Fruit fly (Drosophila melanogaster) whole organism, embryonic: ENCODE results near the gene CG5079.

ENCODE experiments used
- CG10209 ChIP-seq: fragments of 200-800 bp; sonication (Bioruptor generic); optimal IDR thresholded peaks from 3 replicates; lab custom pipeline; 2017; ENCODE audit warnings: missing biosample characterization, mild to moderate bottlenecking, missing genetic modification characterization, missing genetic modification reagents
- CG10543 ChIP-seq: fragments of 200-800 bp; sonication (Bioruptor generic); optimal IDR thresholded peaks from 3 replicates; lab custom pipeline; 2017; ENCODE audit warnings: missing biosample characterization, mild to moderate bottlenecking, missing genetic modification characterization, moderate library complexity
- CG12104 ChIP-seq: fragments of 200-800 bp; sonication (Bioruptor generic); optimal IDR thresholded peaks from 3 replicates; lab custom pipeline; 2016; ENCODE audit warnings: missing biosample characterization, missing genetic modification characterization
- CG12155 ChIP-seq: fragments of 200-800 bp; sonication (Bioruptor generic); optimal IDR thresholded peaks from 3 replicates; lab custom pipeline; 2016; ENCODE audit warnings: missing biosample characterization, missing genetic modification characterization
- CG13123 ChIP-seq: fragments of 200-800 bp; sonication (Bioruptor generic); optimal IDR thresholded peaks from 2 replicates; lab custom pipeline; 2016; ENCODE audit warnings: missing biosample characterization, missing genetic modification characterization
- CG15514 ChIP-seq: fragments of 200-800 bp; sonication (Bioruptor generic); optimal IDR thresholded peaks from 3 replicates; lab custom pipeline; 2017; ENCODE audit warnings: missing biosample characterization, missing genetic modification characterization, mild to moderate bottlenecking, moderate library complexity, missing genetic modification reagents
- CG15601 ChIP-seq: fragments of 200-800 bp; sonication (Bioruptor generic); optimal IDR thresholded peaks from 3 replicates; lab custom pipeline; 2019; ENCODE audit warnings: missing biosample characterization, mild to moderate bottlenecking, missing genetic modification characterization, moderate library complexity
- CG16779 ChIP-seq: fragments of 200-800 bp; sonication (Bioruptor generic); IDR thresholded peaks from 2 replicates; pipeline ENCODE4 v1.3.6; 2022; ENCODE audit warnings: missing biosample characterization, missing genetic modification characterization
- CG16813 ChIP-seq: fragments of 200-800 bp; sonication (Bioruptor generic); IDR thresholded peaks from 3 replicates; pipeline ENCODE4 v1.3.6; 2022; ENCODE audit warnings: missing biosample characterization, missing genetic modification characterization; ENCODE audit not compliant: partially characterized antibody
- CG17612 ChIP-seq: fragments of 200-800 bp; sonication (Bioruptor generic); IDR thresholded peaks from 2 replicates; pipeline ENCODE4 v1.3.6; 2022; ENCODE audit warnings: missing biosample characterization, missing genetic modification characterization
- CG17802 ChIP-seq: fragments of 200-800 bp; sonication (Bioruptor generic); optimal IDR thresholded peaks from 2 replicates; lab custom pipeline; 2018; ENCODE audit warnings: missing biosample characterization, mild to moderate bottlenecking, missing genetic modification characterization, moderate library complexity
- CG2199 ChIP-seq: fragments of 200-800 bp; sonication (Bioruptor generic); IDR thresholded peaks from 3 replicates; pipeline ENCODE4 v1.3.6; 2022; ENCODE audit warnings: missing biosample characterization, missing genetic modification characterization
- CG2678 ChIP-seq: fragments of 200-800 bp; sonication (Bioruptor generic); optimal IDR thresholded peaks from 3 replicates; lab custom pipeline; 2019; ENCODE audit warnings: missing biosample characterization, mild to moderate bottlenecking, missing genetic modification characterization, moderate library complexity
- CG4404 ChIP-seq: fragments of 200-800 bp; sonication (Bioruptor generic); IDR thresholded peaks from 2 replicates; pipeline ENCODE4 v1.3.6; 2022; ENCODE audit warnings: missing biosample characterization, missing genetic modification characterization
- CG6654 ChIP-seq: fragments of 200-800 bp; sonication (Bioruptor generic); optimal IDR thresholded peaks from 2 replicates; lab custom pipeline; 2017; ENCODE audit warnings: missing biosample characterization, mild to moderate bottlenecking, missing genetic modification characterization
- CG6813 ChIP-seq: fragments of 200-800 bp; sonication (Bioruptor generic); optimal IDR thresholded peaks from 2 replicates; lab custom pipeline; 2017; ENCODE audit warnings: missing biosample characterization, missing genetic modification characterization, mild to moderate bottlenecking, moderate library complexity, missing genetic modification reagents
- CG7839 ChIP-seq: fragments of 200-800 bp; sonication (Bioruptor generic); optimal IDR thresholded peaks from 3 replicates; lab custom pipeline; 2018; ENCODE audit warnings: missing biosample characterization, mild to moderate bottlenecking, missing genetic modification characterization, moderate library complexity
- CG8765 ChIP-seq: fragments of 200-800 bp; sonication (Bioruptor generic); IDR thresholded peaks from 2 replicates; pipeline ENCODE4 v1.3.6; 2022; ENCODE audit warnings: missing biosample characterization, missing genetic modification characterization
- CoRest ChIP-seq: fragments of 200-800 bp; sonication (Bioruptor generic); optimal IDR thresholded peaks from 3 replicates; lab custom pipeline; 2018; ENCODE audit warnings: missing biosample characterization, mild to moderate bottlenecking, missing genetic modification characterization, moderate library complexity
- CrebB ChIP-seq: fragments of 200-800 bp; sonication (Bioruptor generic); optimal IDR thresholded peaks from 3 replicates; lab custom pipeline; 2018; ENCODE audit warnings: missing biosample characterization, mild to moderate bottlenecking, missing genetic modification characterization
- Dref ChIP-seq: fragments of 200-800 bp; sonication (Bioruptor generic); IDR thresholded peaks from 2 replicates; pipeline ENCODE4 v1.3.6; 2022; ENCODE audit warnings: missing biosample characterization, missing genetic modification characterization
- Elba2 ChIP-seq: fragments of 200-800 bp; sonication (Bioruptor generic); optimal IDR thresholded peaks from 3 replicates; lab custom pipeline; 2016; ENCODE audit warnings: missing biosample characterization, missing genetic modification characterization
- Gug ChIP-seq: fragments of 200-800 bp; sonication (Bioruptor generic); IDR thresholded peaks from 4 replicates; pipeline ENCODE4 v1.3.6; 2022; ENCODE audit warnings: missing biosample characterization, missing genetic modification characterization
- Hr51 ChIP-seq, 2 experiments: fragments of 200-800 bp; sonication (Bioruptor generic); optimal IDR thresholded peaks; 2 replicates in 1 of 2; 3 replicates in 1 of 2; lab custom pipeline; 2016 to 2018; ENCODE audit warnings: missing biosample characterization in 2 of 2, missing genetic modification characterization in 2 of 2, mild to moderate bottlenecking in 1 of 2, moderate library complexity in 1 of 2
- Lhr ChIP-seq: fragments of 200-800 bp; sonication (Bioruptor generic); optimal IDR thresholded peaks from 3 replicates; lab custom pipeline; 2017; ENCODE audit warnings: mild to moderate bottlenecking, missing biosample characterization, missing genetic modification reagents, missing genetic modification characterization
- Nf-YC ChIP-seq: fragments of 200-800 bp; optimal IDR thresholded peaks from 3 replicates; lab custom pipeline; 2019; ENCODE audit warnings: missing biosample characterization, mild to moderate bottlenecking, missing genetic modification characterization, moderate library complexity
- Oaz ChIP-seq: fragments of 200-800 bp; sonication (Bioruptor generic); IDR thresholded peaks from 2 replicates; pipeline ENCODE4 v1.3.6; 2022; ENCODE audit warnings: missing biosample characterization, missing genetic modification characterization
- Scr ChIP-seq: fragments of 200-800 bp; sonication (Bioruptor generic); IDR thresholded peaks from 2 replicates; pipeline ENCODE4 v1.3.6; 2022; ENCODE audit warnings: missing biosample characterization, missing genetic modification characterization; ENCODE audit not compliant: partially characterized antibody
- abd-A ChIP-seq: fragments of 200-800 bp; sonication (Bioruptor generic); optimal IDR thresholded peaks from 3 replicates; lab custom pipeline; 2019; ENCODE audit warnings: missing biosample characterization, mild to moderate bottlenecking, missing genetic modification characterization, moderate library complexity
- al ChIP-seq: fragments of 200-800 bp; sonication (Bioruptor generic); IDR thresholded peaks from 2 replicates; pipeline ENCODE4 v1.3.6; 2022; ENCODE audit warnings: missing biosample characterization, missing genetic modification characterization
- ara ChIP-seq: fragments of 200-800 bp; sonication (Bioruptor generic); IDR thresholded peaks from 2 replicates; pipeline ENCODE4 v1.3.6; 2022; ENCODE audit warnings: missing biosample characterization, missing genetic modification characterization
- bbx ChIP-seq: fragments of 200-800 bp; sonication (Bioruptor generic); IDR thresholded peaks from 2 replicates; pipeline ENCODE4 v1.3.6; 2022; ENCODE audit warnings: missing biosample characterization, missing genetic modification characterization; ENCODE audit not compliant: partially characterized antibody
- cas ChIP-seq: fragments of 200-800 bp; sonication (Bioruptor generic); IDR thresholded peaks from 2 replicates; pipeline ENCODE4 v1.3.6; 2022; ENCODE audit warnings: missing biosample characterization, missing genetic modification characterization
- chinmo ChIP-seq: fragments of 200-800 bp; sonication (Bioruptor generic); IDR thresholded peaks from 4 replicates; pipeline ENCODE4 v1.3.6; 2022; ENCODE audit warnings: missing biosample characterization, missing genetic modification characterization; ENCODE audit not compliant: partially characterized antibody
- croc ChIP-seq: fragments of 200-800 bp; sonication (Bioruptor generic); conservative IDR thresholded peaks from 3 replicates; pipeline ENCODE4 v1.3.6; 2022; ENCODE audit warnings: missing biosample characterization, missing genetic modification characterization
- danr ChIP-seq: fragments of 200-800 bp; sonication (Bioruptor generic); IDR thresholded peaks from 2 replicates; pipeline ENCODE4 v1.3.6; 2022; ENCODE audit warnings: missing biosample characterization, missing genetic modification characterization
- dmrt11E ChIP-seq: fragments of 200-800 bp; sonication (Bioruptor generic); optimal IDR thresholded peaks from 3 replicates; lab custom pipeline; 2018; ENCODE audit warnings: missing biosample characterization, mild to moderate bottlenecking, missing genetic modification characterization, moderate library complexity
- dysf ChIP-seq: fragments of 200-800 bp; sonication (Bioruptor generic); IDR thresholded peaks from 3 replicates; pipeline ENCODE4 v1.3.6; 2022; ENCODE audit warnings: missing biosample characterization, missing genetic modification characterization
- emc ChIP-seq: fragments of 200-800 bp; sonication (Bioruptor generic); optimal IDR thresholded peaks from 2 replicates; lab custom pipeline; 2016; ENCODE audit warnings: missing biosample characterization, missing genetic modification characterization
- eyg ChIP-seq: fragments of 200-800 bp; sonication (Bioruptor generic); optimal IDR thresholded peaks from 3 replicates; lab custom pipeline; 2016; ENCODE audit warnings: missing biosample characterization, missing genetic modification characterization
- fd64A ChIP-seq: fragments of 200-800 bp; sonication (Bioruptor generic); optimal IDR thresholded peaks from 3 replicates; lab custom pipeline; 2018; ENCODE audit warnings: missing biosample characterization, mild to moderate bottlenecking, missing genetic modification characterization
- gcm2 ChIP-seq: fragments of 200-800 bp; sonication (Bioruptor generic); optimal IDR thresholded peaks from 2 replicates; lab custom pipeline; 2016; ENCODE audit warnings: missing biosample characterization, missing genetic modification characterization
- ind ChIP-seq: fragments of 200-800 bp; sonication (Bioruptor generic); optimal IDR thresholded peaks from 3 replicates; lab custom pipeline; 2016; ENCODE audit warnings: missing biosample characterization, missing genetic modification characterization
- jigr1 ChIP-seq: fragments of 200-800 bp; sonication (Bioruptor generic); IDR thresholded peaks from 3 replicates; pipeline ENCODE4 v1.3.6; 2022; ENCODE audit warnings: missing biosample characterization, missing genetic modification characterization
- jing ChIP-seq: fragments of 200-800 bp; sonication (Bioruptor generic); optimal IDR thresholded peaks from 2 replicates; lab custom pipeline; 2018; ENCODE audit warnings: missing biosample characterization, mild to moderate bottlenecking, missing genetic modification characterization
- kay ChIP-seq: fragments of 200-800 bp; sonication (Bioruptor generic); optimal IDR thresholded peaks from 2 replicates; lab custom pipeline; 2016; ENCODE audit warnings: missing biosample characterization, missing genetic modification characterization
- kni ChIP-seq: fragments of 200-800 bp; sonication (Bioruptor generic); optimal IDR thresholded peaks from 3 replicates; lab custom pipeline; 2017; ENCODE audit warnings: mild to moderate bottlenecking, missing biosample characterization, missing genetic modification reagents, missing genetic modification characterization
- pnt ChIP-seq: fragments of 200-800 bp; sonication (Bioruptor generic); optimal IDR thresholded peaks from 3 replicates; lab custom pipeline; 2016; ENCODE audit warnings: missing biosample characterization, missing genetic modification characterization
- pum ChIP-seq: fragments of 200-800 bp; sonication (Bioruptor generic); optimal IDR thresholded peaks from 2 replicates; lab custom pipeline; 2016; ENCODE audit warnings: missing biosample characterization, missing genetic modification characterization
- tap ChIP-seq: fragments of 200-800 bp; optimal IDR thresholded peaks from 3 replicates; lab custom pipeline; 2019; ENCODE audit warnings: missing biosample characterization, mild to moderate bottlenecking, missing genetic modification characterization, moderate library complexity
- vfl ChIP-seq: fragments of 200-800 bp; sonication (Bioruptor generic); optimal IDR thresholded peaks from 2 replicates; lab custom pipeline; 2016; ENCODE audit warnings: missing biosample characterization, missing genetic modification characterization

The CG5079 gene

DNA sequence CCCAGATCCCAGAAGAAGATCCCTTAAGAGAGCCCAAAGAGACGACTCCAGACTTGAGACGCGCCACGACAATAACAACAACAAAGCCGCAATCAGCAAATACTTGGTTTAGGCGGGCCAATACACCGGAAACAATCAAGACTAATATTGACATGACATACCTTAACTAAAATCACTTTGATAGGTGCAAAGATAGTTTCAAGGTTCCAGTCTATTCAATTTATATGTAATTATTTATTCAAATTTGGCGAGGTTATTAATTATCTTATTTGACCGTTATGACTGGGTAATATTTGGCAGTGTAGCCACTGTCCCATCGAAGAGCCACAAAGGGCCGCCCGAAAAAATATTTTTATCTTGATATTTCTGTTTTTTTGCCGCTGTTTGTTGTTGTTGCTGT, 27.0 kb downstream of the CG5079 start (continued):
- no peak for TF ChIP-seq Dref (GFP tag; lab: Robert Waterston, UW)
- no peak for TF ChIP-seq eyg (GFP tag; lab: Kevin White, UChicago)
- TF ChIP-seq abd-A (tag; lab: Kevin White, UChicago): no peak
- 0 out of 3 replicates have a peak, but pooled peaks have one; percentile 61 for TF ChIP-seq jigr1
- TF ChIP-seq vfl (GFP tag; lab: Kevin White, UChicago): no peak
- TF ChIP-seq CG4404 (GFP tag; lab: Robert Waterston, UW): peak; percentile 75
- TF ChIP-seq CG15514 (GFP tag; lab: Kevin White, UChicago): no peak
- no peak for TF ChIP-seq cas (GFP tag; lab: Robert Waterston, UW)
- TF ChIP-seq fd64A (GFP tag; lab: Kevin White, UChicago): no peak
- no peak for TF ChIP-seq CrebB (tag; lab: Kevin White, UChicago)
- no peak for TF ChIP-seq Lhr
- no peak for TF ChIP-seq Scr (GFP tag; lab: Robert Waterston, UW)
- no peak for TF ChIP-seq CG15601 (tag; lab: Kevin White, UChicago)
- TF ChIP-seq CG13123 (GFP tag; lab: Kevin White, UChicago): no peak
- TF ChIP-seq chinmo (GFP tag; lab: Robert Waterston, UW): no peak
- peak; percentile 60; the same call in 1 of the 3 replicates for TF ChIP-seq dysf (GFP tag; lab: Robert Waterston, UW)
- no peak for TF ChIP-seq emc (GFP tag; lab: Kevin White, UChicago)
- no peak for TF ChIP-seq Oaz (GFP tag; lab: Robert Waterston, UW)
- no peak for TF ChIP-seq CG17612
- peak; percentile 52 for TF ChIP-seq CoRest (tag; lab: Kevin White, UChicago)
- no peak for TF ChIP-seq danr (GFP tag; lab: Robert Waterston, UW)
- peak; percentile 38 for TF ChIP-seq CG10209 (GFP tag; lab: Kevin White, UChicago)
- TF ChIP-seq dmrt11E (tag; lab: Kevin White, UChicago): peak; percentile 75
- TF ChIP-seq kay (GFP tag; lab: Kevin White, UChicago): no peak
- no peak for TF ChIP-seq Elba2 (GFP tag; lab: Kevin White, UChicago)
- TF ChIP-seq tap (tag; lab: Kevin White, UChicago): peak; percentile 56
- TF ChIP-seq pum: peak; percentile 43
- no peak for TF ChIP-seq CG2199
- peak; percentile 52 for TF ChIP-seq ind (GFP tag; lab: Kevin White, UChicago)
- no peak for TF ChIP-seq al
- peak; percentile 4 for TF ChIP-seq CG12104 (GFP tag; lab: Kevin White, UChicago)
- TF ChIP-seq CG16813: no peak
- TF ChIP-seq Nf-YC: no peak
- TF ChIP-seq CG6654 (GFP tag; lab: Kevin White, UChicago): no peak
- peak; percentile 39 for TF ChIP-seq CG12155 (GFP tag; lab: Kevin White, UChicago)
- TF ChIP-seq CG6813 (GFP tag; lab: Kevin White, UChicago): peak; percentile 45
- no peak for TF ChIP-seq bbx
- TF ChIP-seq CG10543 (GFP tag; lab: Kevin White, UChicago): no peak
- peak; percentile 70 for TF ChIP-seq CG8765
- TF ChIP-seq ara (GFP tag; lab: Robert Waterston, UW): peak; percentile 82
- TF ChIP-seq Gug (GFP tag; lab: Robert Waterston, UW): peak; percentile 3; the same call in 1 of the 4 replicates
- peak in 1 of 2 experiments; percentile 58 for TF ChIP-seq Hr51 (GFP tag; optimal IDR thresholded peaks at IDR 0.05; lab: Kevin White, UChicago)
- no peak for TF ChIP-seq CG17802 (tag; lab: Kevin White, UChicago)
- TF ChIP-seq pnt: peak; percentile 2
- TF ChIP-seq croc (GFP tag; lab: Robert Waterston, UW): 0 out of 3 replicates have a peak, but pooled peaks have one; percentile 33
- peak; percentile 4 for TF ChIP-seq jing (GFP tag; lab: Kevin White, UChicago)
- TF ChIP-seq kni: no peak
- peak; percentile 70 for TF ChIP-seq CG7839 (tag; lab: Kevin White, UChicago)
- TF ChIP-seq CG2678 (tag; lab: Kevin White, UChicago): peak; percentile 62
- TF ChIP-seq gcm2 (GFP tag; lab: Kevin White, UChicago): no peak
- TF ChIP-seq CG16779 (GFP tag; lab: Robert Waterston, UW): no peak
